Worm (Caenorhabditis elegans) whole organism, young adult: Measurements from ENCODE around the gene F20B10.3.

Experiments used
- K12H6.12 ChIP-seq: fragments of 200-800 bp; sonication (Bioruptor generic); optimal IDR thresholded peaks from 2 replicates; lab custom pipeline; 2018; ENCODE audit warnings: mild to moderate bottlenecking, missing genetic modification characterization, missing compliant biosample characterization
- akir-1 ChIP-seq: fragments of 200-800 bp; sonication (Bioruptor generic); optimal IDR thresholded peaks from 2 replicates; lab custom pipeline; 2018; ENCODE audit warnings: mild to moderate bottlenecking, missing genetic modification characterization, moderate library complexity, missing compliant biosample characterization
- him-1 ChIP-seq: sonication (generic microtip); optimal IDR thresholded peaks from 2 replicates; lab custom pipeline; 2016; ENCODE audit warnings: missing genotype, missing genetic modification reagents, missing genetic modification characterization, missing compliant biosample characterization
- mes-4 ChIP-seq: sonication (generic microtip); optimal IDR thresholded peaks from 2 replicates; lab custom pipeline; 2016; ENCODE audit warnings: missing genotype, missing genetic modification characterization, missing compliant biosample characterization
- pha-4 ChIP-seq: fragments of 150-350 bp; sonication (generic microtip); optimal IDR thresholded peaks from 2 replicates; lab custom pipeline; 2014; ENCODE audit warnings: missing biosample characterization, missing genetic modification reagents, missing genetic modification characterization
- unc-130 ChIP-seq: sonication (generic microtip); optimal IDR thresholded peaks from 2 replicates; lab custom pipeline; 2016; ENCODE audit warnings: missing genetic modification reagents, missing genetic modification characterization, missing compliant biosample characterization

ce11 chrIV:12160421-12160820, 7.6 kb upstream of the F20B10.3 start:
- TF ChIP-seq unc-130 (no peak), mes-4 (no peak), K12H6.12 (tag; lab: Kevin White, UChicago) (no peak), pha-4 (no peak), akir-1 (GFP tag; lab: Kevin White, UChicago) (no peak), him-1 (tag; lab: Kevin White, UChicago) (no peak)
